Worm (Caenorhabditis elegans): ENCODE data around the gene W07A12.8.

W07A12.8 gene

ce11 chrII:9194195-9194594 lies 28.6 kb upstream of the W07A12.8 start, which contains the start of gene twk-4:
twk-4 (minus strand) TSS chrII:9194295.
- TF ChIP-seq egrh-3 (GFP tag; IDR thresholded peaks at IDR 0.05): no peak

- TF ChIP-seq ceh-40 (GFP tag; IDR thresholded peaks at IDR 0.05): 0 out of 2 replicates have a peak, but pooled peaks have one; percentile 14
- no peak for TF ChIP-seq T07F8.4 (tag; optimal IDR thresholded peaks at IDR 0.05)
- no peak for TF ChIP-seq fkh-3 (tag; optimal IDR thresholded peaks at IDR 0.05)
These were observed 25.0 kb upstream of the W07A12.8 start for ce11 chrII:9190513-9191099.

- TF ChIP-seq attf-6 (GFP tag; IDR thresholded peaks at IDR 0.05): no peak
- TF ChIP-seq ets-4 (GFP tag; optimal IDR thresholded peaks at IDR 0.05): no peak
- TF ChIP-seq nhr-90 (tag; optimal IDR thresholded peaks at IDR 0.05): no peak
- no peak for TF ChIP-seq K12H6.12 (tag; optimal IDR thresholded peaks at IDR 0.05)
- TF ChIP-seq madf-8 (GFP tag; conservative IDR thresholded peaks at IDR 0.05): no peak
- TF ChIP-seq lin-54 (GFP tag; optimal IDR thresholded peaks at IDR 0.05): no peak
- no peak for TF ChIP-seq madf-3 (GFP tag; IDR thresholded peaks at IDR 0.05)
- TF ChIP-seq snpc-3.4 (tag; optimal IDR thresholded peaks at IDR 0.05): no peak
- TF ChIP-seq aptf-3 (GFP tag; IDR thresholded peaks at IDR 0.05): no peak
- TF ChIP-seq repo-1 (tag; optimal IDR thresholded peaks at IDR 0.05): no peak
These were observed 24.0 kb upstream of the W07A12.8 start for ce11 chrII:9189648-9190047.

DNA sequence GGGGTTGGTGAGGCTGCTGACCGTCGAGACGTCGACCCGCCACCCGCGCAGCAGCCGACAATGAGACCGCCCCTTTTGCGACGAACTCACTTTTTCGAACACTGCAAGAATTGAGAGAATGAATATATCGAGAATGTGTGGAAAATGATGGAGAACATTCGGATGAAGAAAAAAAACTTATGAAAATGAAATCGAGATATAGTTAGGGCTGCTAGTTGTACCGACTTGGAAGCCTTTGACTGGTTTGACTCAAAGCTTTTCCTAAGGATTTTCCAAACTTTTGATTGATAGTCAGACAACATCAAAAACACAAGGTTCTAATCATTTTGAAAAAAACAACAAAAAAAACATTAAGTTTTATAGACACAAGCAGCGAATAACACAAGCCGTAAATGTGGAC lies 22.8 kb upstream of the W07A12.8 start, which contains the start of gene sym-2:
Gene sym-2, minus strand, starts transcription at position 101 of the 400 bp plus-strand sequence.
- TF ChIP-seq fkh-3 (tag; optimal IDR thresholded peaks at IDR 0.05): no peak
- TF ChIP-seq Y53G8AR.9 (GFP tag; conservative IDR thresholded peaks at IDR 0.05): no peak
- no peak for TF ChIP-seq ekl-4 (GFP tag; IDR thresholded peaks at IDR 0.05)
- no peak for TF ChIP-seq B0035.1 (tag; optimal IDR thresholded peaks at IDR 0.05)
- TF ChIP-seq ceh-100 (GFP tag; IDR thresholded peaks at IDR 0.05): no peak
- no peak for TF ChIP-seq akir-1 (GFP tag; optimal IDR thresholded peaks at IDR 0.05)

DNA sequence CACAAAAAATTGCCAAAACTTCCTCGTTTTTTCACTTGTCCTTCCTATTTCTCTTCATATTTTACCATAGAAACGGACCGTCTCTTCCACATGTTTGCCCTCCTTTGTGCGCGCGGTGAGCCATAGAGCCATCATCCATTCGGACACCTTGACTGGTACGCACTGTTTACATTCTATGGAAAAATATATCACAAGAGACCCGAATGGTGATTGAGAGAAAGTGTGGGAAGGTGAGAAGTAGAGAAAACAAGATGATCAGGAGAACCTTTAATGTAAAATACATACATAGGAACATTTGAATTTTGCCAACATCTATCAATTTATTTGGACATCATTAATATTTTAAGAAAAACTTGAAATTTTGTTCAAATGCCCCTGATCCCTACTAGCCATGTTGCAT lies 20.3 kb upstream of the W07A12.8 start:
- no peak for TF ChIP-seq mes-4 (tag; optimal IDR thresholded peaks at IDR 0.05)
- no peak for TF ChIP-seq unc-130 (GFP tag; optimal IDR thresholded peaks at IDR 0.05)
- TF ChIP-seq Y53G8AR.9 (GFP tag; conservative IDR thresholded peaks at IDR 0.05): no peak
- no peak for TF ChIP-seq unc-62 (GFP tag; optimal IDR thresholded peaks at IDR 0.05)
- no peak for TF ChIP-seq aptf-2 (GFP tag; conservative IDR thresholded peaks at IDR 0.05)
- no peak for TF ChIP-seq F39B2.1 (GFP tag; IDR thresholded peaks at IDR 0.05)
- no peak for TF ChIP-seq tlf-1 (GFP tag; optimal IDR thresholded peaks at IDR 0.05)
- TF ChIP-seq snpc-1.3 (tag; optimal IDR thresholded peaks at IDR 0.05; ENCODE audit: insufficient read depth): no peak
- TF ChIP-seq F23B12.7 (tag; optimal IDR thresholded peaks at IDR 0.05; ENCODE audit: insufficient read depth): no peak

DNA sequence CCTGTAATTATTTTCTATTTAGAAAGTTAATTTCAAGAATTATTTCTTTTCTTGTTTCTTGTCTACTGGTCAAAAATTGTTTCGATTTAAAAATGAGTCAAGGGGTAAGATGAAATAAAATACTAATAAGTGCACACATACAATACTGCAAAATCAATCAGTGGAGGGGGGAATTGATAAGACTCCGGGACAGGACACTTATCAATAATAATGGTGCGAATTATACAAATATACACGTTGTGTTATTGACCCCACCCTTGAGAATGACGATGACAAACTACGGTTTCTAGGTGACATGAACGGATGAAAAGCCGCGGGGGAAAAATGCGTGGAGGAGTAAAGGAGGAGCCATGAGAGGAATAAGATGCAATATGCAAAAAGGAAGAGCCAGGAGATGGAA lies 15.5 kb upstream of the W07A12.8 start:
- no peak for TF ChIP-seq nfyb-1 (GFP tag; IDR thresholded peaks at IDR 0.05)
- no peak for TF ChIP-seq nhr-120 (GFP tag; IDR thresholded peaks at IDR 0.05)
- TF ChIP-seq hlh-26 (GFP tag; conservative IDR thresholded peaks at IDR 0.05): no peak
- TF ChIP-seq zfh-2 (GFP tag; conservative IDR thresholded peaks at IDR 0.05): no peak
- no peak for TF ChIP-seq akir-1 (GFP tag; optimal IDR thresholded peaks at IDR 0.05)
- peak; percentile 59 for TF ChIP-seq nhr-80 (tag; optimal IDR thresholded peaks at IDR 0.05)
